Worm (Caenorhabditis elegans): ENCODE data around the gene unc-41.

Gene unc-41

ce11 chrV:9970119-9970518, 5.9 kb downstream of the unc-41 start (continued):
- TF ChIP-seq nfya-2 (GFP tag; IDR thresholded peaks at IDR 0.05) (no peak), unc-130 (GFP tag; optimal IDR thresholded peaks at IDR 0.05) (peak; percentile 76), egl-44 (GFP tag; IDR thresholded peaks at IDR 0.05) (peak; percentile 92), F22D6.2 (tag; optimal IDR thresholded peaks at IDR 0.05) (peak; percentile 36), C17E4.6 (GFP tag; IDR thresholded peaks at IDR 0.05) (peak; percentile 72; the same call in 1 of the 2 replicates), snpc-1.3 (tag; optimal IDR thresholded peaks at IDR 0.05; ENCODE audit: insufficient read depth) (peak; percentile 92), ceh-27 (GFP tag; optimal IDR thresholded peaks at IDR 0.05) (peak; percentile 78), bed-2 (GFP tag; IDR thresholded peaks at IDR 0.05) (no peak), let-526 (GFP tag; IDR thresholded peaks at IDR 0.05) (0 out of 2 replicates have a peak, but pooled peaks have one; percentile 34), K11D2.4 (GFP tag; IDR thresholded peaks at IDR 0.05) (peak; percentile 43; the same call in 1 of the 2 replicates), cebp-2 (GFP tag; IDR thresholded peaks at IDR 0.05) (peak; percentile 98), rpc-1 (optimal IDR thresholded peaks at IDR 0.05) (peak; percentile 99), rpc-1 (tag; optimal IDR thresholded peaks at IDR 0.05) (peak; percentile 99), B0019.2 (GFP tag; conservative IDR thresholded peaks at IDR 0.05) (no peak), Y53F4B.3 (GFP tag; IDR thresholded peaks at IDR 0.05) (no peak), snpc-3.4 (tag; optimal IDR thresholded peaks at IDR 0.05) (peak; percentile 84), zfh-2 (GFP tag; conservative IDR thresholded peaks at IDR 0.05) (peak; percentile 92), F37B4.10 (GFP tag; IDR thresholded peaks at IDR 0.05) (0 out of 2 replicates have a peak, but pooled peaks have one; percentile 65), madf-6 (GFP tag; IDR thresholded peaks at IDR 0.05) (peak; percentile 71), T26A5.8 (tag; optimal IDR thresholded peaks at IDR 0.05) (peak; percentile 81), Y53G8AR.9 (GFP tag; conservative IDR thresholded peaks at IDR 0.05) (0 out of 2 replicates have a peak, but pooled peaks have one; percentile 35), ZK185.1 (tag; optimal IDR thresholded peaks at IDR 0.05; ENCODE audit: poor library complexity, severe bottlenecking) (peak; percentile 94), sea-2 (GFP tag; IDR thresholded peaks at IDR 0.05) (peak; percentile 74; the same call in 1 of the 2 replicates), akir-1 (GFP tag; optimal IDR thresholded peaks at IDR 0.05) (peak; percentile 64), F57C9.4 (tag; optimal IDR thresholded peaks at IDR 0.05) (peak; percentile 20), ceh-58 (GFP tag; IDR thresholded peaks at IDR 0.05) (peak; percentile 95; the same call in 1 of the 2 replicates), F33H1.4 (GFP tag; IDR thresholded peaks at IDR 0.05) (0 out of 2 replicates have a peak, but pooled peaks have one; percentile 33), C06A6.2 (GFP tag; conservative IDR thresholded peaks at IDR 0.05) (peak; percentile 61), ztf-18 (tag; optimal IDR thresholded peaks at IDR 0.05) (peak; percentile 85), atf-7 (tag; optimal IDR thresholded peaks at IDR 0.05) (peak; percentile 80), repo-1 (tag; optimal IDR thresholded peaks at IDR 0.05) (peak; percentile 94), mel-28 (tag; optimal IDR thresholded peaks at IDR 0.05; ENCODE audit: borderline replicate concordance) (peak; percentile 45), B0035.1 (tag; optimal IDR thresholded peaks at IDR 0.05) (peak; percentile 89), F10E7.11 (tag; optimal IDR thresholded peaks at IDR 0.05) (peak; percentile 84), lin-40 (tag; optimal IDR thresholded peaks at IDR 0.05) (peak; percentile 77), athp-1 (tag; optimal IDR thresholded peaks at IDR 0.05) (peak; percentile 95), tbp1 (GFP tag; optimal IDR thresholded peaks at IDR 0.05) (peak; percentile 99), ztf-3 (GFP tag; optimal IDR thresholded peaks at IDR 0.05) (peak; percentile 35), lsl-1 (GFP tag; optimal IDR thresholded peaks at IDR 0.05) (peak; percentile 53), attf-3 (GFP tag; conservative IDR thresholded peaks at IDR 0.05) (peak; percentile 43), madf-3 (GFP tag; IDR thresholded peaks at IDR 0.05) (peak; percentile 83), ztf-6 (GFP tag; IDR thresholded peaks at IDR 0.05) (peak; percentile 56; the same call in 1 of the 2 replicates), dpl-1 (GFP tag; optimal IDR thresholded peaks at IDR 0.05) (no peak), dox-1 (GFP tag; IDR thresholded peaks at IDR 0.05) (peak; percentile 87), xnd-1 (tag; optimal IDR thresholded peaks at IDR 0.05) (peak; percentile 16), Y79H2A.3 (GFP tag; conservative IDR thresholded peaks at IDR 0.05) (no peak), F52B5.7 (tag; optimal IDR thresholded peaks at IDR 0.05) (peak; percentile 91), rcor-1 (GFP tag; IDR thresholded peaks at IDR 0.05) (peak; percentile 69), unc-62 (GFP tag; optimal IDR thresholded peaks at IDR 0.05) (no peak)

All from whole organism, young adult.